Worm (Caenorhabditis elegans) whole organism, late embryonic: ENCODE results near the gene nhr-78.

Experiments used
- F13H6.1 ChIP-seq: sonication (generic microtip); optimal IDR thresholded peaks from 2 replicates; lab custom pipeline; 2016; ENCODE audit warnings: missing genetic modification characterization, missing compliant biosample characterization
- ama-1 ChIP-seq: fragments of 150-350 bp; optimal IDR thresholded peaks from 2 replicates; lab custom pipeline; 2014
- ets-4 ChIP-seq: sonication (generic microtip); optimal IDR thresholded peaks from 2 replicates; lab custom pipeline; 2016; ENCODE audit warnings: missing genetic modification characterization, missing compliant biosample characterization
- nhr-11 ChIP-seq: fragments of 150-350 bp; optimal IDR thresholded peaks from 2 replicates; lab custom pipeline; 2014; ENCODE audit warnings: missing biosample characterization, missing genetic modification characterization
- pax-1 ChIP-seq: fragments of 150-350 bp; optimal IDR thresholded peaks from 2 replicates; lab custom pipeline; 2014; ENCODE audit warnings: missing biosample characterization, missing genetic modification characterization
- pha-4 ChIP-seq: fragments of 150-350 bp; optimal IDR thresholded peaks from 2 replicates; lab custom pipeline; 2018; ENCODE audit warnings: missing biosample characterization, missing genetic modification reagents, missing genetic modification characterization
- sox-4 ChIP-seq: sonication (generic microtip); optimal IDR thresholded peaks from 2 replicates; lab custom pipeline; 2017; ENCODE audit warnings: mild to moderate bottlenecking, missing genetic modification characterization, inconsistent platforms, missing compliant biosample characterization
- tbx-2 ChIP-seq: sonication (generic microtip); optimal IDR thresholded peaks from 2 replicates; lab custom pipeline; 2016; ENCODE audit warnings: missing genetic modification characterization, missing compliant biosample characterization
- unc-86 ChIP-seq: sonication (generic microtip); optimal IDR thresholded peaks from 2 replicates; lab custom pipeline; 2016; ENCODE audit warnings: missing genetic modification characterization, missing compliant biosample characterization

DNA sequence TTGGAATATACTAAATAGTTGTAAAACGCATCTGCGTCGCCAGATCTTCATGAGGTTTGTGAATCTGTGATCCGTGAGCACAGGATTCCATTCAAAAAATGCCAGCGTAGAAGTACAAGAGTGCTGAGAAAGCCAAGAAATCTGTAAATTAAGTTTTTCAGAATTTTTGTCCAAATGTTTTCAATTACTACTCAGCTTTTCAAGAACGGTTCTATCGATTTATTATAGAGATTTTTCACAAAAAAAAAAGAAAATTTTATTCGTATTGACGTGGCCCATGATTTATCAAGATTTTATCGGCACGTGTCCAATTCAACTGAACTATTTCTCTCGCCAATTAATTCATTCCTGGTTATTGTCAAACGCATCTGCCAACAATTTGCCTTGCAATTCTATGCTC lies 8.4 kb downstream of the nhr-78 start, which contains the start of gene F36A4.3:
- TF ChIP-seq ets-4 (tag; lab: Kevin White, UChicago) = no peak
- TF ChIP-seq F13H6.1 (tag; lab: Kevin White, UChicago) = no peak
- TF ChIP-seq unc-86 (tag; lab: Kevin White, UChicago) = no peak
- no peak for TF ChIP-seq nhr-11 (tag; lab: Kevin White, UChicago)
- no peak for TF ChIP-seq pha-4 (tag; lab: Kevin White, UChicago)
- no peak for TF ChIP-seq sox-4 (tag; lab: Kevin White, UChicago)
- no peak for TF ChIP-seq ama-1 (lab: Kevin White, UChicago)
- no peak for TF ChIP-seq pax-1 (tag; lab: Kevin White, UChicago)
- no peak for TF ChIP-seq tbx-2
